Fruit fly (Drosophila melanogaster): ENCODE data around the gene CG10357.

CG10357 gene

dm6 chr3L:3617252-3617651, 2.1 kb downstream of the CG10357 start (continued):
- TF ChIP-seq nmo (GFP tag; optimal IDR thresholded peaks at IDR 0.05) (peak; percentile 90), CG12744 (GFP tag; optimal IDR thresholded peaks at IDR 0.05) (peak; percentile 70), CG10654 (GFP tag; optimal IDR thresholded peaks at IDR 0.05) (peak; percentile 48), Dip3 (GFP tag; optimal IDR thresholded peaks at IDR 0.05) (peak; percentile 37), Ets97D (GFP tag; optimal IDR thresholded peaks at IDR 0.05) (peak; percentile 50), run (tag; optimal IDR thresholded peaks at IDR 0.05) (peak; percentile 45), NK7.1 (GFP tag; optimal IDR thresholded peaks at IDR 0.05) (peak; percentile 37), CG31224 (GFP tag; IDR thresholded peaks at IDR 0.05) (peak; percentile 52; the same call in 1 of the 2 replicates), CG2199 (GFP tag; IDR thresholded peaks at IDR 0.05) (peak; percentile 67; the same call in 1 of the 3 replicates), D19B (GFP tag; optimal IDR thresholded peaks at IDR 0.05) (no peak), Doc3 (GFP tag; IDR thresholded peaks at IDR 0.05; ENCODE audit: partially characterized antibody) (no peak), Jarid2 (GFP tag; optimal IDR thresholded peaks at IDR 0.05) (peak; percentile 47), chm (GFP tag; IDR thresholded peaks at IDR 0.05) (peak; percentile 91), CG1024 (GFP tag; IDR thresholded peaks at IDR 0.05) (peak; percentile 81), bigmax (GFP tag; optimal IDR thresholded peaks at IDR 0.05) (no peak), unpg (GFP tag; optimal IDR thresholded peaks at IDR 0.05) (peak; percentile 86), Doc2 (GFP tag; IDR thresholded peaks at IDR 0.05) (no peak), twi (tag; optimal IDR thresholded peaks at IDR 0.05) (peak; percentile 74), dimm (GFP tag; IDR thresholded peaks at IDR 0.05) (peak; percentile 71), slp2 (GFP tag; optimal IDR thresholded peaks at IDR 0.05) (peak; percentile 65), CTCF (GFP tag; optimal IDR thresholded peaks at IDR 0.05) (no peak), ato (GFP tag; IDR thresholded peaks at IDR 0.05; ENCODE audit: partially characterized antibody) (no peak), CG7556 (GFP tag; optimal IDR thresholded peaks at IDR 0.05) (peak; percentile 69), gcm (GFP tag; optimal IDR thresholded peaks at IDR 0.05) (peak; percentile 87), CG43689 (GFP tag; IDR thresholded peaks at IDR 0.05) (no peak), CG15073 (GFP tag; optimal IDR thresholded peaks at IDR 0.05) (peak; percentile 22), slbo (GFP tag; IDR thresholded peaks at IDR 0.05) (peak; percentile 71; the same call in 1 of the 2 replicates), Gug (GFP tag; IDR thresholded peaks at IDR 0.05) (peak; percentile 60; the same call in 3 of the 4 replicates), ken (GFP tag; IDR thresholded peaks at IDR 0.05) (peak; percentile 76), gt (GFP tag; IDR thresholded peaks at IDR 0.05) (peak; percentile 57; the same call in 1 of the 2 replicates), Dbx (GFP tag; IDR thresholded peaks at IDR 0.05) (0 out of 3 replicates have a peak, but pooled peaks have one; percentile 35), CG31365 (tag; optimal IDR thresholded peaks at IDR 0.05) (no peak), CG10321 (GFP tag; IDR thresholded peaks at IDR 0.05) (no peak), danr (GFP tag; IDR thresholded peaks at IDR 0.05) (peak; percentile 43), CG4854 (GFP tag; optimal IDR thresholded peaks at IDR 0.05) (peak; percentile 66), en (GFP tag; optimal IDR thresholded peaks at IDR 0.05) (peak; percentile 52), gem (tag; optimal IDR thresholded peaks at IDR 0.05) (peak; percentile 90), Hr51 (GFP tag; optimal IDR thresholded peaks at IDR 0.05) (peak; percentile 54 to 69), ttk (GFP tag; IDR thresholded peaks at IDR 0.05) (peak; percentile 75), btn (GFP tag; optimal IDR thresholded peaks at IDR 0.05) (peak; percentile 59), CG17829 (tag; optimal IDR thresholded peaks at IDR 0.05) (peak; percentile 92), Ets65A (GFP tag) (peak; percentile 96), lilli (GFP tag; optimal IDR thresholded peaks at IDR 0.05) (peak; percentile 80), tna (GFP tag; IDR thresholded peaks at IDR 0.05; ENCODE audit: partially characterized antibody) (no peak), Lpt (GFP tag; optimal IDR thresholded peaks at IDR 0.05) (no peak), Hey (tag; optimal IDR thresholded peaks at IDR 0.05) (no peak), Deaf1 (tag; optimal IDR thresholded peaks at IDR 0.05) (peak; percentile 33), BEAF-32 (GFP tag; optimal IDR thresholded peaks at IDR 0.05) (no peak), abd-A (tag; optimal IDR thresholded peaks at IDR 0.05) (no peak), ATbp (GFP tag; optimal IDR thresholded peaks at IDR 0.05) (peak; percentile 70), Sin3A (optimal IDR thresholded peaks at IDR 0.05) (no peak), peb (GFP tag; IDR thresholded peaks at IDR 0.05) (peak; percentile 80)

Measured in whole organism, embryonic.